Fruit fly (Drosophila melanogaster) whole organism, adult: ENCODE measurements around the gene orb2.

ENCODE experiments used
- CG11617 ChIP-seq: fragments of 200-800 bp; sonication (Bioruptor generic); optimal IDR thresholded peaks from 2 replicates; lab custom pipeline; 2017; ENCODE audit warnings: mild to moderate bottlenecking, missing biosample characterization, missing genetic modification reagents, missing genetic modification characterization
- CG12768 ChIP-seq: fragments of 200-800 bp; sonication (Bioruptor generic); optimal IDR thresholded peaks from 2 replicates; lab custom pipeline; 2017; ENCODE audit warnings: missing biosample characterization, missing genetic modification characterization, mild to moderate bottlenecking, moderate library complexity, missing genetic modification reagents
- CG14711 ChIP-seq: fragments of 200-800 bp; sonication (Bioruptor generic); optimal IDR thresholded peaks from 2 replicates; lab custom pipeline; 2018; ENCODE audit warnings: missing biosample characterization, mild to moderate bottlenecking, missing genetic modification characterization, moderate library complexity
- CG1620 ChIP-seq: fragments of 200-800 bp; sonication (Bioruptor generic); optimal IDR thresholded peaks from 2 replicates; lab custom pipeline; 2016; ENCODE audit warnings: missing biosample characterization, missing genetic modification characterization
- CG33017 ChIP-seq: fragments of 200-800 bp; sonication (Bioruptor generic); optimal IDR thresholded peaks from 2 replicates; lab custom pipeline; 2018; ENCODE audit warnings: missing biosample characterization, mild to moderate bottlenecking, missing genetic modification characterization, moderate library complexity
- CG5204 ChIP-seq: fragments of 200-800 bp; sonication (Bioruptor generic); optimal IDR thresholded peaks from 2 replicates; lab custom pipeline; 2016; ENCODE audit warnings: missing biosample characterization, missing genetic modification characterization
- CG7045 ChIP-seq: fragments of 200-800 bp; sonication (Bioruptor generic); optimal IDR thresholded peaks from 2 replicates; lab custom pipeline; 2017; ENCODE audit warnings: missing biosample characterization, mild to moderate bottlenecking, missing genetic modification characterization
- CG7101 ChIP-seq: fragments of 200-800 bp; sonication (Bioruptor generic); optimal IDR thresholded peaks from 2 replicates; lab custom pipeline; 2018; ENCODE audit warnings: missing biosample characterization, mild to moderate bottlenecking, missing genetic modification characterization, moderate library complexity
- Clk ChIP-seq: fragments of 200-800 bp; sonication (Bioruptor generic); optimal IDR thresholded peaks from 2 replicates; lab custom pipeline; 2017; ENCODE audit warnings: missing biosample characterization, missing genetic modification characterization
- Crg-1 ChIP-seq: fragments of 200-800 bp; sonication (Bioruptor generic); optimal IDR thresholded peaks from 2 replicates; lab custom pipeline; 2016; ENCODE audit warnings: missing biosample characterization, missing genetic modification characterization
- Hr96 ChIP-seq: fragments of 200-800 bp; sonication (Bioruptor generic); optimal IDR thresholded peaks from 2 replicates; lab custom pipeline; 2016; ENCODE audit warnings: missing biosample characterization, missing genetic modification characterization
- Mnt ChIP-seq: fragments of 200-800 bp; sonication (Bioruptor generic); optimal IDR thresholded peaks from 2 replicates; lab custom pipeline; 2016; ENCODE audit warnings: missing biosample characterization, mild to moderate bottlenecking, missing genetic modification characterization
- bab1 ChIP-seq: fragments of 200-800 bp; sonication (Bioruptor generic); optimal IDR thresholded peaks from 3 replicates; lab custom pipeline; 2019; ENCODE audit warnings: missing biosample characterization, mild to moderate bottlenecking, missing genetic modification characterization, moderate library complexity
- cic ChIP-seq: fragments of 200-800 bp; sonication (Bioruptor generic); optimal IDR thresholded peaks from 2 replicates; lab custom pipeline; 2017; ENCODE audit warnings: missing biosample characterization, mild to moderate bottlenecking, missing genetic modification characterization, moderate library complexity
- cnc ChIP-seq, 2 experiments: fragments of >200 bp; optimal IDR thresholded peaks; 2 replicates each; lab custom pipeline; 2017
- kay ChIP-seq: fragments of 200-800 bp; sonication (Bioruptor generic); peaks from one replicate; lab custom pipeline; 2016; ENCODE audit warnings: missing biosample characterization, missing genetic modification characterization, borderline replicate concordance
- ovo ChIP-seq: fragments of 200-800 bp; sonication (Bioruptor generic); optimal IDR thresholded peaks from 2 replicates; lab custom pipeline; 2016; ENCODE audit warnings: missing biosample characterization, missing genetic modification characterization
- pad ChIP-seq: fragments of 200-800 bp; sonication (Bioruptor generic); optimal IDR thresholded peaks from 3 replicates; lab custom pipeline; 2017; ENCODE audit warnings: missing biosample characterization, missing genetic modification characterization, mild to moderate bottlenecking, moderate library complexity, missing genetic modification reagents
- tj ChIP-seq: fragments of 200-800 bp; sonication (Bioruptor generic); optimal IDR thresholded peaks from 3 replicates; lab custom pipeline; 2017; ENCODE audit warnings: missing biosample characterization, mild to moderate bottlenecking, missing genetic modification characterization, moderate library complexity
- toe ChIP-seq: fragments of 200-800 bp; sonication (Bioruptor generic); optimal IDR thresholded peaks from 2 replicates; lab custom pipeline; 2016; ENCODE audit warnings: missing biosample characterization, missing genetic modification characterization

The orb2 gene

DNA sequence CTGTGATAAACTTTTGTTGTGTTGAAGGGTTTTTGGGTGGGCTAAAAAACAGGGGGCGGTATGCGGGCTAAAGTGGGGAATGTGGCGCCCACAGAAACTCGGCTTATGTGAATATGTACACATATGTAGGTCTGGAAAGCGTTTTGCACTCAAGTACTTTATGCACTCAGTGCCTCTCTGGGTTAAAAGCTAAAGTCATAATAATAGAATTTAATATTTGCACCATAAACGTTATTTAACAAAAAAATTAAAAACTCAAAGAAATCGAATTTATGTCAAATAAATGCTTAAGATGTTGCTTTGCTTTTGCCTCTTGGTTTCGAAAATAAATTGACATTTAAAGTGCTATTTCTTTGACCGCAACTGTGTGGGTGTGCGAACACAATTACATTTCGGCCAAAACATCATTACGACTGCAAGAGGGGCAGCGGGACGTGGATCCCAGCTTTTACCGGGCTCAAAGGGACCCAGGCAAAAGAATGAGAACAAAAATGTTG, 29.8 kb downstream of the orb2 start:
- TF ChIP-seq kay (GFP tag; lab: Kevin White, UChicago) (peak; percentile 44), bab1 (GFP tag; lab: Kevin White, UChicago) (no peak)

DNA sequence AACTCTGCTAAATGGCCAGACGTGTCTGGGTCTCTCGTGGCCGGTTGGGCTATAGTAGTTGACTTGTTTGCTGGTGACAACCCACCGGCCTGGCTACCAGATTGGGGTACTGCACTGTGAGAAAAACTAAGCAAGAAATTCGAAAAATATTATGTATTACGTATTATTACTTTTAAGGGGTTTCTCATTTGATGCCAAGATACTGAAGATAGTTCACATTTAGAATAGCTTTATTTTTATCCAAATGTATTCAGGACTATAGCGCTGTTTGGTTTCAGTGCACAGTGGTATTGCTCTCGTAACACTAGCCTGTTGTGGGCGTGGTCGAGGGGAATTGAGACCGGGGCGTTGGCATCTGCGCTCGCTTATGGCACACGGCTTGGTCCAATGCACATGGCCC, 33.6 kb downstream of the orb2 start:
- TF ChIP-seq CG7101 (tag; lab: Kevin White, UChicago) (no peak), CG14711 (tag; lab: Kevin White, UChicago) (no peak), CG12768 (no peak), Crg-1 (GFP tag; lab: Kevin White, UChicago) (no peak), CG11617 (GFP tag; lab: Kevin White, UChicago) (no peak), tj (GFP tag; lab: Kevin White, UChicago) (no peak), Clk (GFP tag; lab: Kevin White, UChicago) (no peak), CG5204 (GFP tag; lab: Kevin White, UChicago) (no peak), toe (no peak), cnc (optimal IDR thresholded peaks at IDR 0.05; lab: Kevin White, UChicago) (no peak), CG33017 (tag; lab: Kevin White, UChicago) (no peak), CG1620 (GFP tag; lab: Kevin White, UChicago) (no peak), Hr96 (GFP tag; lab: Kevin White, UChicago) (no peak), ovo (GFP tag; lab: Kevin White, UChicago) (no peak), cic (GFP tag; lab: Kevin White, UChicago) (no peak), kay (GFP tag; lab: Kevin White, UChicago) (no peak)

DNA sequence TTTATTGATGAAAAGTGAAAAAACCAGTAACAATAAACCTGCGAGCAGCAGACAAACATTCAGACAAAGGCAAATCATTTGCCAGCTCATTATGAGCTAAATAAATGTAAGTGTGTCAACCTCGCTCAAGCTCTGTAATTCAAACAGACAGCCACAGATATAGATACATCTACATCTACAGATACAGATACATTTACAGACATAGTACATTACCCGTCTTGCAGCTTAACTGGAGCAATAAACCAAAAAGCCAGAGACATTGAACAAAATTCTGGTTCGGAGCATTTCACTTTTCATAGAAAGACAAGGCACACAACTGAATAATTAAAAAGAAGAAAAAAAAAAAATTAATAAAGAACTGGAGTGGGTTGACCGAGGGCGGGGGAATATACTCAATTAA, 34.6 kb downstream of the orb2 start:
- TF ChIP-seq CG12768 = no peak
- TF ChIP-seq bab1 (GFP tag; lab: Kevin White, UChicago) = no peak
- no peak for TF ChIP-seq Mnt (GFP tag; lab: Kevin White, UChicago)
- TF ChIP-seq pad = no peak

- TF ChIP-seq Clk (GFP tag; lab: Kevin White, UChicago) (no peak), ovo (GFP tag; lab: Kevin White, UChicago) (no peak), bab1 (GFP tag; lab: Kevin White, UChicago) (peak; percentile 10), Mnt (GFP tag; lab: Kevin White, UChicago) (no peak), kay (GFP tag; lab: Kevin White, UChicago) (peak; percentile 81), tj (GFP tag; lab: Kevin White, UChicago) (peak; percentile 11), CG7101 (tag; lab: Kevin White, UChicago) (no peak)
Observed at dm6 chr3L:8913537-8914108, 40.6 kb downstream of the orb2 start.

dm6 chr3L:8912332-8912731, 41.9 kb downstream of the orb2 start, which contains the start of the genes Tsp66E and mfr:
TSS of gene Tsp66E (plus strand) at chr3L:8912499.
TSS of gene mfr (minus strand) at chr3L:8912671.
- TF ChIP-seq CG11617 (GFP tag; lab: Kevin White, UChicago) (no peak), CG7101 (tag; lab: Kevin White, UChicago) (no peak), cnc (optimal IDR thresholded peaks at IDR 0.05; lab: Kevin White, UChicago) (no peak), tj (GFP tag; lab: Kevin White, UChicago) (peak; percentile 4), CG12768 (peak; percentile 15), Hr96 (GFP tag; lab: Kevin White, UChicago) (no peak), CG14711 (tag; lab: Kevin White, UChicago) (no peak)

DNA sequence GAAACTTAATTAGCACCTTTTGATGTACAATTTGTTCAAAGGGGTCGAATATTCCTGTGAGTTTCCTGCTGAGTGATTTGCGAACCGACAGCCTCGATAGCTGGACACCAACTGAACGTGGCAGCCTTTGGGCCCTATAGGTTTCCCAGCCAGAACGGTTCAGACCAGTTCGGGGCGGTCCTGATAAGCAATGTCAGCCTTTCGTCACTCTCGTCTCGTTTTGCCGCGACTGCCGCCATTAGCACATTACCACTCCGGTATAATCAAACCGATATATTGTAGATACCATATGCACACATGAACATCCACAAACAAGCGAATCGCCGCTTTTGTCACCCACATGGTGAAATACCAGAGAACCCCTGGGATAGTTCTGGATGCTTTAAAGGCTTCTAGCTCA, 49.2 kb downstream of the orb2 start, which contains the start of gene TrpA1:
Gene TrpA1, minus strand, starts transcription at position 101 of the 400 bp plus-strand sequence.
- TF ChIP-seq Hr96 (GFP tag; lab: Kevin White, UChicago) (no peak), cic (GFP tag; lab: Kevin White, UChicago) (no peak), toe (no peak), Crg-1 (GFP tag; lab: Kevin White, UChicago) (no peak), CG1620 (GFP tag; lab: Kevin White, UChicago) (no peak), CG12768 (no peak), pad (no peak), CG33017 (tag; lab: Kevin White, UChicago) (no peak), ovo (GFP tag; lab: Kevin White, UChicago) (no peak), CG14711 (tag; lab: Kevin White, UChicago) (no peak), CG7045 (GFP tag; lab: Kevin White, UChicago) (no peak), CG11617 (GFP tag; lab: Kevin White, UChicago) (no peak), cnc (optimal IDR thresholded peaks at IDR 0.05; lab: Kevin White, UChicago) (no peak), kay (GFP tag; lab: Kevin White, UChicago) (no peak), CG5204 (GFP tag; lab: Kevin White, UChicago) (no peak), CG7101 (tag; lab: Kevin White, UChicago) (no peak), Clk (GFP tag; lab: Kevin White, UChicago) (no peak)

DNA sequence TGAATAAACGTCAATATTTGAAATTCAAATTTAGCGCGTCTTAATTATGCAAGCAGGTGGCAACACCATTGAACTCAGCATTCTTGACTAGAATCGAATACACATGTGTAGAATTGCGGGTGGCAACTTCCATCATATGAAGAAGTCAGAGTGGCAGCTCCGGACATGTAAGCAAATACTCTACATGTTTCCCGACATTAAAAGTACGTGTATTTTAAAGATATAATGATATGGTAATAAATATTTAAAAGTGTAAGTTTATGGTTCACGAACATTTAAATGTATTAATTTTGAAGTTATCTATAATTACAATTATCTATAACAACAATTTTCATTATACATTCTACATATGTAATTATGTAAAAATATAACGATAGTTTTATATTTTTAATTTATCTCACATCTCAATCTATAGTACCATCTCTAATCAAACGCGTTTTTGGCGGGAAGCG, 63.1 kb downstream of the orb2 start, which contains the start of gene Mcm7:
Gene Mcm7, plus strand, starts transcription at position 430 of the 452 bp plus-strand sequence.
- no peak for TF ChIP-seq Hr96 (GFP tag; lab: Kevin White, UChicago)
- TF ChIP-seq CG1620 (GFP tag; lab: Kevin White, UChicago) = no peak
- TF ChIP-seq CG12768 = no peak
- TF ChIP-seq pad = no peak
- no peak for TF ChIP-seq CG33017 (tag; lab: Kevin White, UChicago)
- no peak for TF ChIP-seq ovo (GFP tag; lab: Kevin White, UChicago)
- TF ChIP-seq bab1 (GFP tag; lab: Kevin White, UChicago) = no peak
- no peak for TF ChIP-seq Clk (GFP tag; lab: Kevin White, UChicago)
- TF ChIP-seq Crg-1 (GFP tag; lab: Kevin White, UChicago) = no peak
- no peak for TF ChIP-seq kay (GFP tag; lab: Kevin White, UChicago)
- no peak for TF ChIP-seq CG5204 (GFP tag; lab: Kevin White, UChicago)
- TF ChIP-seq toe = no peak
- no peak for TF ChIP-seq CG14711 (tag; lab: Kevin White, UChicago)
- no peak for TF ChIP-seq CG7045 (GFP tag; lab: Kevin White, UChicago)
- no peak for TF ChIP-seq CG11617 (GFP tag; lab: Kevin White, UChicago)
